Worm (Caenorhabditis elegans): ENCODE results near the gene C14B1.2.

C14B1.2 gene

ce11 chrIII:3704967-3705366 lies 2.9 kb downstream of the C14B1.2 start, which contains the start of gene wdr-5.1 (continued):
- TF ChIP-seq fkh-8 (tag; optimal IDR thresholded peaks at IDR 0.05) (no peak), nhr-20 (tag; optimal IDR thresholded peaks at IDR 0.05) (no peak), mdl-1 (tag; optimal IDR thresholded peaks at IDR 0.05) (no peak), ceh-82 (tag; optimal IDR thresholded peaks at IDR 0.05) (peak in 1 of 3 experiments; percentile 22), ceh-90 (tag; optimal IDR thresholded peaks at IDR 0.05) (no peak), xbp-1 (tag; optimal IDR thresholded peaks at IDR 0.05) (peak; percentile 48), fkh-4 (tag; optimal IDR thresholded peaks at IDR 0.05; ENCODE audit: borderline replicate concordance) (no peak), aha-1 (tag; optimal IDR thresholded peaks at IDR 0.05) (no peak), hlh-4 (tag; optimal IDR thresholded peaks at IDR 0.05) (no peak), lin-13 (GFP tag; optimal IDR thresholded peaks at IDR 0.05) (no peak), nhr-11 (tag; optimal IDR thresholded peaks at IDR 0.05) (no peak), mab-9 (GFP tag; IDR thresholded peaks at IDR 0.05) (no peak), C16A3.4 (tag; optimal IDR thresholded peaks at IDR 0.05) (no peak), ceh-63 (GFP tag; optimal IDR thresholded peaks at IDR 0.05) (no peak), aly-2 (tag; optimal IDR thresholded peaks at IDR 0.05) (no peak), skn-1 (tag; optimal IDR thresholded peaks at IDR 0.05) (no peak), ces-1 (GFP tag; optimal IDR thresholded peaks at IDR 0.05) (no peak), pax-3 (tag; optimal IDR thresholded peaks at IDR 0.05) (no peak), blmp-1 (tag; optimal IDR thresholded peaks at IDR 0.05) (no peak), egl-13 (tag; optimal IDR thresholded peaks at IDR 0.05) (no peak), sup-37 (GFP tag; optimal IDR thresholded peaks at IDR 0.05) (no peak), isw-1 (GFP tag; IDR thresholded peaks at IDR 0.05) (no peak), ztf-11 (tag; optimal IDR thresholded peaks at IDR 0.05) (no peak), F16B12.6 (tag; optimal IDR thresholded peaks at IDR 0.05) (peak; percentile 88), ets-5 (GFP tag; IDR thresholded peaks at IDR 0.05) (no peak), unc-98 (GFP tag; IDR thresholded peaks at IDR 0.05) (no peak), swsn-7 (tag; optimal IDR thresholded peaks at IDR 0.05) (no peak), lsy-2 (tag; optimal IDR thresholded peaks at IDR 0.05) (peak; percentile 31 to 62), tlp-1 (tag; optimal IDR thresholded peaks at IDR 0.05) (no peak), lin-39 (tag; optimal IDR thresholded peaks at IDR 0.05) (no peak)

ce11 chrIII:3706586-3706985 lies 4.5 kb downstream of the C14B1.2 start, which contains the start of gene dph-1:
dph-1 (plus strand) TSS chrIII:3706886.
- TF ChIP-seq unc-98 (GFP tag; IDR thresholded peaks at IDR 0.05), result no peak
- no peak for TF ChIP-seq ces-1 (GFP tag; optimal IDR thresholded peaks at IDR 0.05)
- no peak for TF ChIP-seq lin-35 (GFP tag; optimal IDR thresholded peaks at IDR 0.05)
- no peak for TF ChIP-seq zip-4 (GFP tag; optimal IDR thresholded peaks at IDR 0.05)
- no peak for TF ChIP-seq swsn-7 (tag; optimal IDR thresholded peaks at IDR 0.05)
- no peak for TF ChIP-seq snpc-4 (tag; optimal IDR thresholded peaks at IDR 0.05)
- no peak for TF ChIP-seq lin-14 (GFP tag; optimal IDR thresholded peaks at IDR 0.05)
- no peak for TF ChIP-seq lin-15B (tag; optimal IDR thresholded peaks at IDR 0.05)
- TF ChIP-seq unc-86 (tag; optimal IDR thresholded peaks at IDR 0.05), result no peak
- TF ChIP-seq nhr-28 (tag; optimal IDR thresholded peaks at IDR 0.05), result no peak
- no peak for TF ChIP-seq sox-4 (tag; optimal IDR thresholded peaks at IDR 0.05)
- TF ChIP-seq alr-1 (tag; optimal IDR thresholded peaks at IDR 0.05; ENCODE audit: borderline replicate concordance), result no peak
- TF ChIP-seq unc-62 (GFP tag; optimal IDR thresholded peaks at IDR 0.05), result no peak
- no peak for TF ChIP-seq C34B4.2 (tag; optimal IDR thresholded peaks at IDR 0.05)
- no peak for TF ChIP-seq sptf-1 (tag; optimal IDR thresholded peaks at IDR 0.05)
- TF ChIP-seq aly-2 (tag; optimal IDR thresholded peaks at IDR 0.05), result no peak
- TF ChIP-seq ets-5 (GFP tag; IDR thresholded peaks at IDR 0.05), result no peak
- no peak for TF ChIP-seq ceh-88 (GFP tag; IDR thresholded peaks at IDR 0.05)
- TF ChIP-seq fos-1 (tag; optimal IDR thresholded peaks at IDR 0.05), result no peak
- TF ChIP-seq efl-3 (GFP tag; optimal IDR thresholded peaks at IDR 0.05), result no peak

Measured in whole organism, L1 larva.